Worm (Caenorhabditis elegans) whole organism, young adult: ENCODE results near the gene letm-1.

Experiments used
- C06A6.2 ChIP-seq: fragments of 200-800 bp; sonication (Bioruptor generic); conservative IDR thresholded peaks from 2 replicates; pipeline ENCODE4 v1.3.6; 2022; ENCODE audit warnings: missing genetic modification characterization, missing compliant biosample characterization
- F39B2.1 ChIP-seq: fragments of 200-800 bp; sonication (Bioruptor generic); IDR thresholded peaks from 2 replicates; pipeline ENCODE4 v1.3.6; 2022; ENCODE audit warnings: missing genetic modification reagents, missing genetic modification characterization, missing compliant biosample characterization
- F49E8.2 ChIP-seq: sonication (generic microtip); optimal IDR thresholded peaks from 3 replicates; lab custom pipeline; 2017; ENCODE audit warnings: missing genetic modification characterization, mild to moderate bottlenecking, missing compliant biosample characterization, antibody characterized with exemption, moderate library complexity; ENCODE audit not compliant: insufficient read depth
- T07F8.4 ChIP-seq: sonication (generic microtip); optimal IDR thresholded peaks from 2 replicates; lab custom pipeline; 2016; ENCODE audit warnings: mild to moderate bottlenecking, missing genetic modification characterization, moderate library complexity, missing compliant biosample characterization
- Y53G8AR.9 ChIP-seq: fragments of 200-800 bp; sonication (Bioruptor generic); conservative IDR thresholded peaks from 2 replicates; pipeline ENCODE4 v1.3.6; 2022; ENCODE audit warnings: missing genetic modification reagents, missing genetic modification characterization, missing compliant biosample characterization
- ama-1 ChIP-seq, 3 experiments: fragments of 150-350 bp in 1 of 3; sonication (generic microtip) in 2 of 3; optimal IDR thresholded peaks; 2 replicates each; lab custom pipeline; 2014 to 2018; ENCODE audit warnings: missing biosample characterization in 2 of 3, missing genetic modification characterization in 2 of 3, missing genetic modification reagents in 2 of 3
- attf-3 ChIP-seq: fragments of 200-800 bp; sonication (Bioruptor generic); conservative IDR thresholded peaks from 2 replicates; pipeline ENCODE4 v1.3.6; 2022; ENCODE audit warnings: missing genetic modification reagents, missing genetic modification characterization, missing compliant biosample characterization
- attf-5 ChIP-seq: fragments of 200-800 bp; sonication (Bioruptor generic); optimal IDR thresholded peaks from 2 replicates; lab custom pipeline; 2018; ENCODE audit warnings: mild to moderate bottlenecking, missing genetic modification characterization, missing compliant biosample characterization
- ceh-100 ChIP-seq: fragments of 200-800 bp; sonication (Bioruptor generic); IDR thresholded peaks from 2 replicates; pipeline ENCODE4 v1.3.6; 2022; ENCODE audit warnings: missing genetic modification reagents, missing genetic modification characterization, missing compliant biosample characterization
- ceh-27 ChIP-seq: fragments of 200-800 bp; sonication (Bioruptor generic); optimal IDR thresholded peaks from 2 replicates; lab custom pipeline; 2018; ENCODE audit warnings: mild to moderate bottlenecking, missing genetic modification characterization, moderate library complexity, missing compliant biosample characterization
- ceh-40 ChIP-seq: fragments of 200-800 bp; sonication (Bioruptor generic); IDR thresholded peaks from 2 replicates; pipeline ENCODE4 v1.3.6; 2022; ENCODE audit warnings: missing genetic modification characterization, missing compliant biosample characterization
- ceh-79 ChIP-seq: sonication (generic microtip); optimal IDR thresholded peaks from 2 replicates; lab custom pipeline; 2017; ENCODE audit warnings: mild to moderate bottlenecking, missing genetic modification characterization, missing compliant biosample characterization
- dox-1 ChIP-seq: fragments of 200-800 bp; sonication (Bioruptor generic); IDR thresholded peaks from 2 replicates; pipeline ENCODE4 v1.3.6; 2022; ENCODE audit warnings: missing genetic modification reagents, missing genetic modification characterization, missing compliant biosample characterization
- gei-17 ChIP-seq: fragments of 200-800 bp; sonication (Bioruptor generic); optimal IDR thresholded peaks from 2 replicates; lab custom pipeline; 2018; ENCODE audit warnings: mild to moderate bottlenecking, missing genetic modification characterization, missing compliant biosample characterization
- him-1 ChIP-seq: sonication (generic microtip); optimal IDR thresholded peaks from 2 replicates; lab custom pipeline; 2016; ENCODE audit warnings: missing genotype, missing genetic modification reagents, missing genetic modification characterization, missing compliant biosample characterization
- hmg-1.2 ChIP-seq: fragments of 200-800 bp; sonication (Bioruptor generic); IDR thresholded peaks from 2 replicates; pipeline ENCODE4 v1.3.6; 2022; ENCODE audit warnings: missing genetic modification reagents, missing genetic modification characterization, missing compliant biosample characterization
- mel-28 ChIP-seq: sonication (generic microtip); optimal IDR thresholded peaks from 2 replicates; lab custom pipeline; 2016; ENCODE audit warnings: borderline replicate concordance, mild to moderate bottlenecking, missing genetic modification characterization, missing compliant biosample characterization
- nhr-90 ChIP-seq: sonication (generic microtip); optimal IDR thresholded peaks from 2 replicates; lab custom pipeline; 2016; ENCODE audit warnings: missing genotype, mild to moderate bottlenecking, missing genetic modification characterization, missing compliant biosample characterization
- repo-1 ChIP-seq: sonication (generic microtip); optimal IDR thresholded peaks from 2 replicates; lab custom pipeline; 2017; ENCODE audit warnings: mild to moderate bottlenecking, missing genetic modification characterization, missing compliant biosample characterization
- snpc-1.1 ChIP-seq: sonication (generic microtip); optimal IDR thresholded peaks from 2 replicates; lab custom pipeline; 2017; ENCODE audit warnings: missing genetic modification characterization, mild to moderate bottlenecking, missing compliant biosample characterization, antibody characterized with exemption, moderate library complexity, missing genotype, missing genetic modification reagents; ENCODE audit not compliant: insufficient read depth
- snpc-1.3 ChIP-seq: sonication (generic microtip); optimal IDR thresholded peaks from 2 replicates; lab custom pipeline; 2017; ENCODE audit warnings: missing genetic modification characterization, mild to moderate bottlenecking, missing compliant biosample characterization, antibody characterized with exemption, moderate library complexity, missing genotype, missing genetic modification reagents; ENCODE audit not compliant: insufficient read depth
- snpc-4 ChIP-seq, 5 experiments: fragments of 150-350 bp in 1 of 5; sonication (generic microtip) in 4 of 5; optimal IDR thresholded peaks; 2 replicates each; lab custom pipeline; 2014 to 2018; ENCODE audit warnings: missing genetic modification characterization in 5 of 5, missing biosample characterization in 3 of 5, antibody characterized with exemption in 2 of 5, mild to moderate bottlenecking in 2 of 5, missing compliant biosample characterization in 2 of 5, missing genotype in 2 of 5, moderate library complexity in 2 of 5, missing genetic modification reagents in 1 of 5
- somi-1 ChIP-seq: fragments of 200-800 bp; sonication (Bioruptor generic); optimal IDR thresholded peaks from 2 replicates; lab custom pipeline; 2018; ENCODE audit warnings: mild to moderate bottlenecking, missing genetic modification characterization, missing compliant biosample characterization
- ztf-3 ChIP-seq: fragments of 200-800 bp; sonication (Bioruptor generic); optimal IDR thresholded peaks from 2 replicates; lab custom pipeline; 2018; ENCODE audit warnings: mild to moderate bottlenecking, missing genetic modification characterization, missing compliant biosample characterization

letm-1 gene

ce11 chrV:13703960-13704359 lies 42.9 kb downstream of the letm-1 start, which contains the start of gene T01D3.3:
Gene T01D3.3, plus strand, starts transcription at chrV:13704271.
- TF ChIP-seq ceh-40 (GFP tag; lab: Robert Waterston, UW) (no peak), F49E8.2 (tag; lab: Kevin White, UChicago) (no peak), gei-17 (GFP tag; lab: Kevin White, UChicago) (no peak), T07F8.4 (tag; lab: Kevin White, UChicago) (no peak), ztf-3 (GFP tag; lab: Kevin White, UChicago) (no peak), dox-1 (GFP tag; lab: Robert Waterston, UW) (no peak), ceh-27 (GFP tag; lab: Kevin White, UChicago) (no peak), Y53G8AR.9 (GFP tag; lab: Robert Waterston, UW) (no peak), ceh-100 (GFP tag; lab: Robert Waterston, UW) (no peak), somi-1 (GFP tag; lab: Kevin White, UChicago) (no peak), F39B2.1 (GFP tag; lab: Robert Waterston, UW) (no peak), ama-1 (optimal IDR thresholded peaks at IDR 0.05; lab: Kevin White, UChicago) (no peak), ama-1 (GFP tag; optimal IDR thresholded peaks at IDR 0.05; lab: Kevin White, UChicago) (no peak), ceh-79 (tag; lab: Kevin White, UChicago) (no peak), hmg-1.2 (no peak), nhr-90 (no peak), snpc-1.3 (tag; lab: Kevin White, UChicago) (no peak)

ce11 chrV:13707295-13707694 lies 46.2 kb downstream of the letm-1 start, which contains the start of gene hlh-34:
Gene hlh-34, minus strand, starts transcription at chrV:13707395.
- TF ChIP-seq mel-28, result no peak

ce11 chrV:13711060-13711459 lies 50.0 kb downstream of the letm-1 start, which contains the start of gene srx-96:
Gene srx-96, plus strand, starts transcription at chrV:13711360.
- no peak for TF ChIP-seq snpc-4 (GFP tag; optimal IDR thresholded peaks at IDR 0.05; lab: Kevin White, UChicago)
- no peak for TF ChIP-seq snpc-4 (tag; optimal IDR thresholded peaks at IDR 0.05; lab: Kevin White, UChicago)
- TF ChIP-seq C06A6.2 (GFP tag; lab: Robert Waterston, UW), result no peak
- no peak for TF ChIP-seq attf-3 (GFP tag; lab: Robert Waterston, UW)
- TF ChIP-seq him-1, result no peak
- no peak for TF ChIP-seq repo-1
- TF ChIP-seq snpc-1.1 (tag; lab: Kevin White, UChicago), result no peak
- no peak for TF ChIP-seq attf-5 (GFP tag; lab: Kevin White, UChicago)
- no peak for TF ChIP-seq ceh-100 (GFP tag; lab: Robert Waterston, UW)
- TF ChIP-seq, all 124 proteins: peak for 0
